Worm (Caenorhabditis elegans): Measurements from ENCODE around the gene dhcr-24.

Gene dhcr-24

DNA sequence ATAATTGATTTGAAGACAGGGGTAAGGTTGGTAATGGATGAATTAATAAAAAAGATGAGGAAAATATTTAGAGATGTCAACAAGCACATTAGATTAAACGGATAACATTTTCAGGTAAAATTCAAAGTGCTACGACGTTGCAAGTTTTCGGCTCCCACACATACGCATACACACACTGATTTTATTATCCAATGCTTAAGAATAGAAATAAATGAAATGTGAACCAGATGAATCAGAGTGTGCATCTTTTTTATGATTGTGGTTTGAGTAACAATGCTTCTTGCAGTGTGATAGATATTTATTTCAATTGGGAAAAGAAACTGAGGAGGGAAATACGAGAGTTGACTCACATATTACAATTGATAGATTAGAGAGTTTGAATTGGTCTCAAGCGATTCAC, 25.2 kb downstream of the dhcr-24 start:
- no peak for TF ChIP-seq pqm-1 (tag; optimal IDR thresholded peaks at IDR 0.05)
- TF ChIP-seq jun-1 (tag; optimal IDR thresholded peaks at IDR 0.05) = no peak
- no peak for TF ChIP-seq ZK546.5 (tag; optimal IDR thresholded peaks at IDR 0.05)
- no peak for TF ChIP-seq fkh-2 (tag; optimal IDR thresholded peaks at IDR 0.05)
- TF ChIP-seq mml-1 (tag; optimal IDR thresholded peaks at IDR 0.05) = no peak
- no peak for TF ChIP-seq nfya-1 (tag; optimal IDR thresholded peaks at IDR 0.05; ENCODE audit: insufficient read depth)
- TF ChIP-seq nhr-237 (tag; optimal IDR thresholded peaks at IDR 0.05) = no peak
- no peak for TF ChIP-seq pha-4 (tag; optimal IDR thresholded peaks at IDR 0.05)
- no peak for TF ChIP-seq elt-1 (tag; optimal IDR thresholded peaks at IDR 0.05)
- no peak for TF ChIP-seq ztf-11 (tag; optimal IDR thresholded peaks at IDR 0.05)
- no peak for TF ChIP-seq elt-2 (tag; optimal IDR thresholded peaks at IDR 0.05)
- TF ChIP-seq hmg-11 (tag; optimal IDR thresholded peaks at IDR 0.05) = no peak
- no peak for TF ChIP-seq nhr-23 (tag; optimal IDR thresholded peaks at IDR 0.05)
- no peak for TF ChIP-seq nhr-28 (tag; optimal IDR thresholded peaks at IDR 0.05)
- TF ChIP-seq ceh-9 (tag; optimal IDR thresholded peaks at IDR 0.05) = no peak

DNA sequence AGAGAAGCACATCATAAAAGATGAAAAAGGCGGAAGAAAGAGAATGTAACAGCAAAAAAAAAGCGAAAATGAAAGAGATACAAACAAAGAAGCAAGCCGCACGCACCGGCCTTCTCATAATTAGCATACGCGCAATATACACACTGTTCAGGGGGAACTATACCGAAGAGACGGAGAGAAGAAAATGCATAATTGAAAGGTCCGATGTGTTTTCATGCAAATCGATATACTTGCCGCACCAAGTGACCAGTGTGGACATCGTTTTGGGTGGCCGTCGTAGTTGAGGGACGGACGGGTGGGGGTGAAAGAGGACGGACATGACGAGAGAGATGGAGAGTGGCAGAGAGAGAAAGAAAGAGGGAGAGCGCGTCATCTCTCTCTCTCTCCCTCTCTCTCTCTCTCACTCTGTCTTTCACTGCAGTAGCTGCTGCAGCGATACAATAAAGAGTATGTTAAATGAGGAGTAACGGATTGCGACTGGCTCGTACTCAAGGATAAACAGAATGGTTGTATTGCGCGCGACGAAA, 27.6 kb downstream of the dhcr-24 start:
- TF ChIP-seq tbx-2 (tag; optimal IDR thresholded peaks at IDR 0.05) (peak; percentile 54), hmg-11 (tag; optimal IDR thresholded peaks at IDR 0.05) (peak; percentile 66), lin-39 (tag; optimal IDR thresholded peaks at IDR 0.05) (peak; percentile 97), R02D3.7 (tag; optimal IDR thresholded peaks at IDR 0.05) (no peak), pha-4 (tag; optimal IDR thresholded peaks at IDR 0.05) (peak; percentile 95), fkh-2 (tag; optimal IDR thresholded peaks at IDR 0.05) (no peak), ceh-82 (tag; optimal IDR thresholded peaks at IDR 0.05) (peak; percentile 63), lin-15B (tag; optimal IDR thresholded peaks at IDR 0.05) (peak; percentile 29), elt-2 (tag; optimal IDR thresholded peaks at IDR 0.05) (no peak), nfya-1 (tag; optimal IDR thresholded peaks at IDR 0.05; ENCODE audit: insufficient read depth) (peak; percentile 89), nhr-43 (tag; optimal IDR thresholded peaks at IDR 0.05; ENCODE audit: poor library complexity, severe bottlenecking) (no peak), unc-62 (GFP tag; optimal IDR thresholded peaks at IDR 0.05) (peak; percentile 52), nhr-23 (tag; optimal IDR thresholded peaks at IDR 0.05) (peak; percentile 79), mdl-1 (tag; optimal IDR thresholded peaks at IDR 0.05) (peak; percentile 10), jun-1 (tag; optimal IDR thresholded peaks at IDR 0.05) (peak; percentile 37), nhr-11 (tag; optimal IDR thresholded peaks at IDR 0.05) (peak; percentile 73), egl-27 (tag; optimal IDR thresholded peaks at IDR 0.05) (peak; percentile 65), daf-12 (tag; optimal IDR thresholded peaks at IDR 0.05) (no peak), ama-1 (optimal IDR thresholded peaks at IDR 0.05) (no peak), elt-1 (tag; optimal IDR thresholded peaks at IDR 0.05) (peak; percentile 36), snpc-4 (tag; optimal IDR thresholded peaks at IDR 0.05) (peak; percentile 87), nhr-67 (tag; optimal IDR thresholded peaks at IDR 0.05) (no peak), lsy-12 (tag; optimal IDR thresholded peaks at IDR 0.05) (peak; percentile 12), skn-1 (tag; optimal IDR thresholded peaks at IDR 0.05) (peak; percentile 42), nhr-77 (tag; optimal IDR thresholded peaks at IDR 0.05) (no peak), elt-3 (tag; optimal IDR thresholded peaks at IDR 0.05) (no peak), egl-5 (tag; optimal IDR thresholded peaks at IDR 0.05) (peak; percentile 70), ceh-28 (tag; optimal IDR thresholded peaks at IDR 0.05) (peak; percentile 71), fkh-10 (GFP tag; optimal IDR thresholded peaks at IDR 0.05) (peak; percentile 66), nhr-25 (tag; optimal IDR thresholded peaks at IDR 0.05) (peak; percentile 81), sea-2 (GFP tag; optimal IDR thresholded peaks at IDR 0.05) (no peak), fos-1 (tag; optimal IDR thresholded peaks at IDR 0.05) (no peak), aly-2 (tag; optimal IDR thresholded peaks at IDR 0.05) (no peak), ceh-16 (tag; optimal IDR thresholded peaks at IDR 0.05) (no peak), ZK546.5 (tag; optimal IDR thresholded peaks at IDR 0.05) (no peak), nhr-237 (tag; optimal IDR thresholded peaks at IDR 0.05) (no peak)

DNA sequence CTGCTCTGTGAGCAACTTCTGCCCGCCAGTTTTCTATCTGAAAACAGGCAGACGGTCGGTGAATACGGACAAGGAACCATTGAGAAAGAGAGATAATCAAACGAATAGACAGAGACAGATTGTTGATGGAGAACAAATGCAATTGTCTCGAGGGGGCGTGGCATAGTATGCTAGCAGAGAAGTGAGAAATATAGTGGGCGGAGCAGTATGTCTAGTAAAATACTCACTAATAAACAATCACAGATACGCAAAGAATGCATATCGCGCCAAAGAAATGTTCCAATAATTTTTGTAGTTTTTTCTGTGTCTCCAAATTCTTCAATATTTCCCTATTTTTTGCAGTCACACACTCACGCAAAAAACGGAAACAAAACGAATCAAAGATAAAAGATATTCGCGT, 31.6 kb downstream of the dhcr-24 start, which contains the start of gene tbc-12:
tbc-12 (minus strand) TSS at position 101 of the 400 bp plus-strand sequence.
- TF ChIP-seq ceh-9 (tag; optimal IDR thresholded peaks at IDR 0.05) (no peak), nhr-67 (tag; optimal IDR thresholded peaks at IDR 0.05) (no peak), pha-4 (tag; optimal IDR thresholded peaks at IDR 0.05) (no peak), ceh-82 (tag; optimal IDR thresholded peaks at IDR 0.05) (no peak), nhr-28 (tag; optimal IDR thresholded peaks at IDR 0.05) (no peak), nhr-237 (tag; optimal IDR thresholded peaks at IDR 0.05) (no peak)
